Fruit fly (Drosophila melanogaster) whole organism, embryonic: ENCODE data around the gene Enoph.

ENCODE experiments used
- Atf6 ChIP-seq: fragments of 200-800 bp; sonication (Bioruptor generic); IDR thresholded peaks from 2 replicates; pipeline ENCODE4 v1.3.6; 2022; ENCODE audit warnings: missing biosample characterization, missing genetic modification characterization
- CG10267 ChIP-seq: fragments of 200-800 bp; sonication (Bioruptor generic); optimal IDR thresholded peaks from 2 replicates; lab custom pipeline; 2018; ENCODE audit warnings: missing biosample characterization, mild to moderate bottlenecking, missing genetic modification characterization, moderate library complexity
- CG10274 ChIP-seq: fragments of 200-800 bp; sonication (Bioruptor generic); optimal IDR thresholded peaks from 3 replicates; lab custom pipeline; 2017; ENCODE audit warnings: missing biosample characterization, mild to moderate bottlenecking, missing genetic modification characterization
- CG10431 ChIP-seq: fragments of 200-800 bp; sonication (Bioruptor generic); optimal IDR thresholded peaks from 3 replicates; lab custom pipeline; 2018; ENCODE audit warnings: missing biosample characterization, mild to moderate bottlenecking, missing genetic modification characterization
- CG12219 ChIP-seq: fragments of 200-800 bp; sonication (Bioruptor generic); optimal IDR thresholded peaks from 3 replicates; lab custom pipeline; 2018; ENCODE audit warnings: missing biosample characterization, mild to moderate bottlenecking, missing genetic modification characterization
- CG12942 ChIP-seq: fragments of 200-800 bp; sonication (Bioruptor generic); optimal IDR thresholded peaks from 3 replicates; lab custom pipeline; 2016; ENCODE audit warnings: missing biosample characterization, missing genetic modification characterization
- CG15479 ChIP-seq: fragments of 200-800 bp; sonication (Bioruptor generic); optimal IDR thresholded peaks from 3 replicates; lab custom pipeline; 2019; ENCODE audit warnings: missing biosample characterization, mild to moderate bottlenecking, missing genetic modification characterization, moderate library complexity
- CG16779 ChIP-seq: fragments of 200-800 bp; sonication (Bioruptor generic); IDR thresholded peaks from 2 replicates; pipeline ENCODE4 v1.3.6; 2022; ENCODE audit warnings: missing biosample characterization, missing genetic modification characterization
- CG17186 ChIP-seq: fragments of 200-800 bp; sonication (Bioruptor generic); optimal IDR thresholded peaks from 3 replicates; lab custom pipeline; 2017; ENCODE audit warnings: missing biosample characterization, missing genetic modification reagents, missing genetic modification characterization
- CG17361 ChIP-seq: fragments of 200-800 bp; sonication (Bioruptor generic); IDR thresholded peaks from 3 replicates; pipeline ENCODE4 v1.3.6; 2022; ENCODE audit warnings: missing biosample characterization, missing genetic modification characterization
- CG18011 ChIP-seq: fragments of 200-800 bp; sonication (Bioruptor generic); optimal IDR thresholded peaks from 2 replicates; lab custom pipeline; 2017; ENCODE audit warnings: missing biosample characterization, missing genetic modification characterization, mild to moderate bottlenecking, moderate library complexity, missing genotype
- CG2116 ChIP-seq: fragments of 200-800 bp; sonication (Bioruptor generic); optimal IDR thresholded peaks from 3 replicates; lab custom pipeline; 2018; ENCODE audit warnings: missing biosample characterization, mild to moderate bottlenecking, missing genetic modification characterization
- CG3407 ChIP-seq: fragments of 200-800 bp; sonication (Bioruptor generic); optimal IDR thresholded peaks from 2 replicates; lab custom pipeline; 2018; ENCODE audit warnings: missing biosample characterization, mild to moderate bottlenecking, missing genetic modification characterization
- CG3847 ChIP-seq: fragments of 200-800 bp; sonication (Bioruptor generic); IDR thresholded peaks from 2 replicates; pipeline ENCODE4 v1.3.6; 2022; ENCODE audit warnings: missing biosample characterization, missing genetic modification characterization
- CG4328 ChIP-seq: fragments of 200-800 bp; sonication (Bioruptor generic); optimal IDR thresholded peaks from 3 replicates; lab custom pipeline; 2017; ENCODE audit warnings: missing biosample characterization, missing genetic modification reagents, missing genetic modification characterization
- CG43689 ChIP-seq: fragments of 200-800 bp; sonication (Bioruptor generic); IDR thresholded peaks from 2 replicates; pipeline ENCODE4 v1.3.6; 2022; ENCODE audit warnings: missing biosample characterization, missing genetic modification characterization
- CG6175 ChIP-seq: fragments of 200-800 bp; sonication (Bioruptor generic); IDR thresholded peaks from 3 replicates; pipeline ENCODE4 v1.3.6; 2022; ENCODE audit warnings: missing biosample characterization, missing genetic modification characterization
- CG6272 ChIP-seq: fragments of 200-800 bp; sonication (Bioruptor generic); IDR thresholded peaks from 2 replicates; pipeline ENCODE4 v1.3.6; 2022; ENCODE audit warnings: missing biosample characterization, missing genetic modification characterization
- CG6791 ChIP-seq: fragments of 200-800 bp; sonication (Bioruptor generic); IDR thresholded peaks from 3 replicates; pipeline ENCODE4 v1.3.6; 2022; ENCODE audit warnings: missing biosample characterization, missing genetic modification characterization; ENCODE audit not compliant: partially characterized antibody
- CG7839 ChIP-seq: fragments of 200-800 bp; sonication (Bioruptor generic); optimal IDR thresholded peaks from 3 replicates; lab custom pipeline; 2018; ENCODE audit warnings: missing biosample characterization, mild to moderate bottlenecking, missing genetic modification characterization, moderate library complexity
- CG8924 ChIP-seq: fragments of 200-800 bp; optimal IDR thresholded peaks from 3 replicates; lab custom pipeline; 2019; ENCODE audit warnings: missing biosample characterization, mild to moderate bottlenecking, missing genetic modification characterization, moderate library complexity
- CoRest ChIP-seq: fragments of 200-800 bp; sonication (Bioruptor generic); optimal IDR thresholded peaks from 3 replicates; lab custom pipeline; 2018; ENCODE audit warnings: missing biosample characterization, mild to moderate bottlenecking, missing genetic modification characterization, moderate library complexity
- Doc2 ChIP-seq: fragments of 200-800 bp; sonication (Bioruptor generic); IDR thresholded peaks from 2 replicates; pipeline ENCODE4 v1.3.6; 2022; ENCODE audit warnings: missing biosample characterization, missing genetic modification characterization
- Eip74EF ChIP-seq, 2 experiments: fragments of 200-800 bp in 1 of 2; fragments of >200 bp in 1 of 2; sonication (Bioruptor generic) in 1 of 2; optimal IDR thresholded peaks; 2 replicates each; lab custom pipeline; 2017 to 2019; ENCODE audit warnings: missing biosample characterization in 2 of 2, missing genetic modification characterization in 2 of 2, mild to moderate bottlenecking in 1 of 2, moderate library complexity in 1 of 2
- Elba2 ChIP-seq: fragments of 200-800 bp; sonication (Bioruptor generic); optimal IDR thresholded peaks from 3 replicates; lab custom pipeline; 2016; ENCODE audit warnings: missing biosample characterization, missing genetic modification characterization
- Hmr ChIP-seq: fragments of 200-800 bp; sonication (Bioruptor generic); optimal IDR thresholded peaks from 3 replicates; lab custom pipeline; 2017; ENCODE audit warnings: mild to moderate bottlenecking, missing biosample characterization, missing genetic modification reagents, missing genetic modification characterization
- Max ChIP-seq: fragments of 200-800 bp; sonication (Bioruptor generic); optimal IDR thresholded peaks from 2 replicates; lab custom pipeline; 2016; ENCODE audit warnings: missing biosample characterization, mild to moderate bottlenecking, missing genetic modification characterization
- Med ChIP-seq: fragments of 200-800 bp; sonication (Bioruptor generic); peaks from one replicate; lab custom pipeline; 2016; ENCODE audit warnings: missing biosample characterization, missing genetic modification characterization, mild to moderate bottlenecking, inconsistent platforms, moderate library complexity
- PHDP ChIP-seq: fragments of 200-800 bp; sonication (Bioruptor generic); optimal IDR thresholded peaks from 3 replicates; lab custom pipeline; 2018; ENCODE audit warnings: missing biosample characterization, mild to moderate bottlenecking, missing genetic modification characterization, moderate library complexity
- Scr ChIP-seq: fragments of 200-800 bp; sonication (Bioruptor generic); IDR thresholded peaks from 2 replicates; pipeline ENCODE4 v1.3.6; 2022; ENCODE audit warnings: missing biosample characterization, missing genetic modification characterization; ENCODE audit not compliant: partially characterized antibody
- Spps ChIP-seq: fragments of 200-800 bp; sonication (Bioruptor generic); optimal IDR thresholded peaks from 2 replicates; lab custom pipeline; 2018; ENCODE audit warnings: missing biosample characterization, mild to moderate bottlenecking, missing genetic modification characterization
- Usf ChIP-seq: fragments of 200-800 bp; sonication (Bioruptor generic); optimal IDR thresholded peaks from 2 replicates; lab custom pipeline; 2017; ENCODE audit warnings: missing genotype, missing biosample characterization, missing genetic modification characterization
- az2 ChIP-seq: fragments of 200-800 bp; sonication (Bioruptor generic); optimal IDR thresholded peaks from 3 replicates; lab custom pipeline; 2016; ENCODE audit warnings: missing biosample characterization, missing genetic modification characterization
- br ChIP-seq: fragments of >200 bp; optimal IDR thresholded peaks from 2 replicates; lab custom pipeline; 2017
- cad ChIP-seq: fragments of >200 bp; optimal IDR thresholded peaks from 2 replicates; lab custom pipeline; 2017; ENCODE audit warnings: missing biosample characterization, missing genetic modification characterization
- crp ChIP-seq, 2 experiments: fragments of 200-800 bp; sonication (Bioruptor generic); optimal IDR thresholded peaks; 2 replicates in 1 of 2; 3 replicates in 1 of 2; lab custom pipeline; 2017; ENCODE audit warnings: missing biosample characterization in 2 of 2, missing genetic modification characterization in 2 of 2, mild to moderate bottlenecking in 1 of 2, moderate library complexity in 1 of 2
- dimm ChIP-seq: fragments of 200-800 bp; sonication (Bioruptor generic); IDR thresholded peaks from 2 replicates; pipeline ENCODE4 v1.3.6; 2022; ENCODE audit warnings: missing biosample characterization, missing genetic modification characterization
- exex ChIP-seq: fragments of 200-800 bp; sonication (Bioruptor generic); optimal IDR thresholded peaks from 4 replicates; lab custom pipeline; 2018; ENCODE audit warnings: missing biosample characterization, mild to moderate bottlenecking, missing genetic modification characterization, moderate library complexity
- gsb-n ChIP-seq: fragments of 200-800 bp; sonication (Bioruptor generic); optimal IDR thresholded peaks from 3 replicates; lab custom pipeline; 2018; ENCODE audit warnings: missing biosample characterization, mild to moderate bottlenecking, missing genetic modification characterization
- gt ChIP-seq: fragments of 200-800 bp; sonication (Bioruptor generic); IDR thresholded peaks from 2 replicates; pipeline ENCODE4 v1.3.6; 2022; ENCODE audit warnings: missing biosample characterization, missing genetic modification characterization
- hb ChIP-seq: fragments of 200-800 bp; sonication (Bioruptor generic); IDR thresholded peaks from 3 replicates; pipeline ENCODE4 v1.3.6; 2022; ENCODE audit warnings: missing biosample characterization, missing genetic modification characterization; ENCODE audit not compliant: partially characterized antibody
- lov ChIP-seq, 2 experiments: fragments of 200-800 bp in 1 of 2; fragments of >200 bp in 1 of 2; sonication (Bioruptor generic) in 1 of 2; IDR thresholded peaks in 1 of 2; optimal IDR thresholded peaks in 1 of 2; 2 replicates in 1 of 2; 3 replicates in 1 of 2; pipeline versions ENCODE4 v1.3.6 to Lab custom; 2017 to 2022; ENCODE audit warnings: missing biosample characterization in 1 of 2, missing genetic modification characterization in 1 of 2
- nerfin-1 ChIP-seq: fragments of 200-800 bp; sonication (Bioruptor generic); optimal IDR thresholded peaks from 3 replicates; lab custom pipeline; 2019; ENCODE audit warnings: missing biosample characterization, mild to moderate bottlenecking, missing genetic modification characterization, moderate library complexity
- p53 ChIP-seq: fragments of 200-800 bp; sonication (Bioruptor generic); optimal IDR thresholded peaks from 2 replicates; lab custom pipeline; 2016; ENCODE audit warnings: missing biosample characterization, missing genetic modification characterization
- scrt ChIP-seq: fragments of 200-800 bp; sonication (Bioruptor generic); optimal IDR thresholded peaks from 2 replicates; lab custom pipeline; 2018; ENCODE audit warnings: missing biosample characterization, mild to moderate bottlenecking, missing genetic modification characterization, moderate library complexity
- slbo ChIP-seq: fragments of 200-800 bp; sonication (Bioruptor generic); IDR thresholded peaks from 2 replicates; pipeline ENCODE4 v1.3.6; 2022; ENCODE audit warnings: missing biosample characterization, missing genetic modification characterization
- vnd ChIP-seq: fragments of 200-800 bp; sonication (Bioruptor generic); IDR thresholded peaks from 3 replicates; pipeline ENCODE4 v1.3.6; 2022; ENCODE audit warnings: missing biosample characterization, missing genetic modification characterization; ENCODE audit not compliant: partially characterized antibody
- zfh1 ChIP-seq: fragments of 200-800 bp; sonication (Bioruptor generic); IDR thresholded peaks from 3 replicates; pipeline ENCODE4 v1.3.6; 2022; ENCODE audit warnings: missing biosample characterization, missing genetic modification characterization

Enoph gene

dm6 chr3R:5256462-5257146 lies at the start of gene Enoph, which contains the start of gene Hph (continued):
- TF ChIP-seq Usf (peak; percentile 11), CG43689 (GFP tag; lab: Robert Waterston, UW) (no peak), crp (GFP tag; optimal IDR thresholded peaks at IDR 0.05; lab: Kevin White, UChicago) (peak in 1 of 2 experiments; percentile 55), CG3407 (GFP tag; lab: Kevin White, UChicago) (peak; percentile 33), exex (tag; lab: Kevin White, UChicago) (peak; percentile 11), CG2116 (GFP tag; lab: Kevin White, UChicago) (peak; percentile 69), CG12942 (peak; percentile 57), cad (GFP tag; lab: Kevin White, UChicago) (no peak), CoRest (tag; lab: Kevin White, UChicago) (peak; percentile 83), CG16779 (GFP tag; lab: Robert Waterston, UW) (0 out of 2 replicates have a peak, but pooled peaks have one; percentile 23), Max (GFP tag; lab: Kevin White, UChicago) (peak; percentile 66), Atf6 (GFP tag; lab: Robert Waterston, UW) (no peak), CG10267 (peak; percentile 90), CG7839 (peak; percentile 62), zfh1 (GFP tag; lab: Robert Waterston, UW) (peak; percentile 50; the same call in 2 of the 3 replicates), Elba2 (peak; percentile 42), CG10431 (GFP tag; lab: Kevin White, UChicago) (no peak), Med (GFP tag; lab: Kevin White, UChicago) (peak; percentile 88), CG3847 (GFP tag; lab: Robert Waterston, UW) (peak; percentile 57), CG6272 (GFP tag; lab: Robert Waterston, UW) (0 out of 2 replicates have a peak, but pooled peaks have one; percentile 39), CG10274 (GFP tag; lab: Kevin White, UChicago) (peak; percentile 46), dimm (GFP tag; lab: Robert Waterston, UW) (no peak), gt (GFP tag; lab: Robert Waterston, UW) (no peak), CG12219 (no peak), PHDP (tag; lab: Kevin White, UChicago) (peak; percentile 58), CG17361 (peak; percentile 86), Hmr (GFP tag; lab: Kevin White, UChicago) (peak; percentile 67), CG15479 (GFP tag; lab: Kevin White, UChicago) (no peak), scrt (GFP tag; lab: Kevin White, UChicago) (peak; percentile 64), CG17186 (GFP tag; lab: Kevin White, UChicago) (peak; percentile 13), Doc2 (no peak), nerfin-1 (tag; lab: Kevin White, UChicago) (peak; percentile 13), CG6175 (GFP tag; lab: Robert Waterston, UW) (no peak), br (lab: Kevin White, UChicago) (no peak), Spps (tag; lab: Kevin White, UChicago) (peak; percentile 7), Eip74EF (GFP tag; optimal IDR thresholded peaks at IDR 0.05; lab: Kevin White, UChicago) (no peak), CG18011 (GFP tag; lab: Kevin White, UChicago) (no peak), gsb-n (tag; lab: Kevin White, UChicago) (peak; percentile 44), CG6791 (GFP tag; lab: Robert Waterston, UW) (peak; percentile 80), CG4328 (GFP tag; lab: Kevin White, UChicago) (peak; percentile 34), slbo (GFP tag; lab: Robert Waterston, UW) (peak; percentile 52; the same call in 1 of the 2 replicates), hb (GFP tag; lab: Robert Waterston, UW) (peak; percentile 81), lov (optimal IDR thresholded peaks at IDR 0.05; lab: Kevin White, UChicago) (no peak), lov (GFP tag; IDR thresholded peaks at IDR 0.05; lab: Robert Waterston, UW) (no peak), Scr (GFP tag; lab: Robert Waterston, UW) (peak; percentile 84), CG8924 (tag; lab: Kevin White, UChicago) (peak; percentile 55), vnd (GFP tag; lab: Robert Waterston, UW) (peak; percentile 80), az2 (GFP tag; lab: Kevin White, UChicago) (peak; percentile 65), p53 (GFP tag; lab: Kevin White, UChicago) (peak; percentile 5)
